Fruit fly (Drosophila melanogaster) whole organism, embryonic: ENCODE measurements around the gene CHES-1-like.

Experiments used
- Abd-B ChIP-seq: fragments of 200-800 bp; sonication (Bioruptor generic); optimal IDR thresholded peaks from 2 replicates; lab custom pipeline; 2018; ENCODE audit warnings: missing biosample characterization, mild to moderate bottlenecking, missing genetic modification characterization, moderate library complexity
- CG12104 ChIP-seq: fragments of 200-800 bp; sonication (Bioruptor generic); optimal IDR thresholded peaks from 3 replicates; lab custom pipeline; 2016; ENCODE audit warnings: missing biosample characterization, missing genetic modification characterization
- CG12155 ChIP-seq: fragments of 200-800 bp; sonication (Bioruptor generic); optimal IDR thresholded peaks from 3 replicates; lab custom pipeline; 2016; ENCODE audit warnings: missing biosample characterization, missing genetic modification characterization
- CG12236 ChIP-seq: fragments of 200-800 bp; sonication (Bioruptor generic); optimal IDR thresholded peaks from 2 replicates; lab custom pipeline; 2016; ENCODE audit warnings: missing biosample characterization, missing genetic modification characterization
- CG12744 ChIP-seq: fragments of 200-800 bp; sonication (Bioruptor generic); optimal IDR thresholded peaks from 2 replicates; lab custom pipeline; 2016; ENCODE audit warnings: missing biosample characterization, missing genetic modification characterization
- CG12942 ChIP-seq: fragments of 200-800 bp; sonication (Bioruptor generic); optimal IDR thresholded peaks from 3 replicates; lab custom pipeline; 2016; ENCODE audit warnings: missing biosample characterization, missing genetic modification characterization
- CG15269 ChIP-seq: fragments of 200-800 bp; sonication (Bioruptor generic); optimal IDR thresholded peaks from 2 replicates; lab custom pipeline; 2018; ENCODE audit warnings: missing biosample characterization, mild to moderate bottlenecking, missing genetic modification characterization, moderate library complexity
- CG15696 ChIP-seq: fragments of 200-800 bp; sonication (Bioruptor generic); optimal IDR thresholded peaks from 2 replicates; lab custom pipeline; 2019; ENCODE audit warnings: missing biosample characterization, mild to moderate bottlenecking, missing genetic modification characterization, moderate library complexity
- CG1647 ChIP-seq: fragments of 200-800 bp; sonication (Bioruptor generic); optimal IDR thresholded peaks from 3 replicates; lab custom pipeline; 2016; ENCODE audit warnings: missing biosample characterization, missing genetic modification characterization
- CG17186 ChIP-seq: fragments of 200-800 bp; sonication (Bioruptor generic); optimal IDR thresholded peaks from 3 replicates; lab custom pipeline; 2017; ENCODE audit warnings: missing biosample characterization, missing genetic modification reagents, missing genetic modification characterization
- CG17328 ChIP-seq: fragments of 200-800 bp; sonication (Bioruptor generic); IDR thresholded peaks from 2 replicates; pipeline ENCODE4 v1.3.6; 2022; ENCODE audit warnings: missing biosample characterization, missing genetic modification characterization
- CG2202 ChIP-seq: fragments of 200-800 bp; sonication (Bioruptor generic); optimal IDR thresholded peaks from 2 replicates; lab custom pipeline; 2018; ENCODE audit warnings: missing biosample characterization, mild to moderate bottlenecking, missing genetic modification characterization
- CG3065 ChIP-seq: fragments of 200-800 bp; sonication (Bioruptor generic); optimal IDR thresholded peaks from 2 replicates; lab custom pipeline; 2016; ENCODE audit warnings: missing biosample characterization, missing genetic modification characterization
- CG32772 ChIP-seq: fragments of 200-800 bp; sonication (Bioruptor generic); IDR thresholded peaks from 2 replicates; pipeline ENCODE4 v1.3.6; 2022; ENCODE audit warnings: missing biosample characterization, missing genetic modification characterization
- CG4360 ChIP-seq: fragments of 200-800 bp; sonication (Bioruptor generic); IDR thresholded peaks from 2 replicates; pipeline ENCODE4 v1.3.6; 2022; ENCODE audit warnings: missing biosample characterization, missing genetic modification characterization
- CG4424 ChIP-seq: fragments of 200-800 bp; sonication (Bioruptor generic); optimal IDR thresholded peaks from 3 replicates; lab custom pipeline; 2016; ENCODE audit warnings: missing biosample characterization, missing genetic modification characterization
- CG5180 ChIP-seq: fragments of 200-800 bp; sonication (Bioruptor generic); optimal IDR thresholded peaks from 3 replicates; lab custom pipeline; 2017; ENCODE audit warnings: missing biosample characterization, missing genetic modification characterization, mild to moderate bottlenecking, moderate library complexity, missing genetic modification reagents
- CG7745 ChIP-seq: fragments of 200-800 bp; sonication (Bioruptor generic); optimal IDR thresholded peaks from 2 replicates; lab custom pipeline; 2018; ENCODE audit warnings: missing biosample characterization, mild to moderate bottlenecking, missing genetic modification characterization, moderate library complexity
- CG7928 ChIP-seq: fragments of 200-800 bp; sonication (Bioruptor generic); optimal IDR thresholded peaks from 2 replicates; lab custom pipeline; 2017; ENCODE audit warnings: missing biosample characterization, mild to moderate bottlenecking, missing genetic modification characterization
- CG9876 ChIP-seq: fragments of 200-800 bp; sonication (Bioruptor generic); optimal IDR thresholded peaks from 2 replicates; lab custom pipeline; 2016; ENCODE audit warnings: missing biosample characterization, missing genetic modification characterization
- E2f1 ChIP-seq: fragments of 200-800 bp; sonication (Bioruptor generic); IDR thresholded peaks from 2 replicates; pipeline ENCODE4 v1.3.6; 2022; ENCODE audit warnings: missing biosample characterization, missing genetic modification characterization
- Hr51 ChIP-seq, 2 experiments: fragments of 200-800 bp; sonication (Bioruptor generic); optimal IDR thresholded peaks; 2 replicates in 1 of 2; 3 replicates in 1 of 2; lab custom pipeline; 2016 to 2018; ENCODE audit warnings: missing biosample characterization in 2 of 2, missing genetic modification characterization in 2 of 2, mild to moderate bottlenecking in 1 of 2, moderate library complexity in 1 of 2
- Jarid2 ChIP-seq: fragments of 200-800 bp; sonication (Bioruptor generic); optimal IDR thresholded peaks from 3 replicates; lab custom pipeline; 2017; ENCODE audit warnings: mild to moderate bottlenecking, missing biosample characterization, missing genetic modification reagents, missing genetic modification characterization
- MBD-R2 ChIP-seq: fragments of 200-800 bp; sonication (Bioruptor generic); IDR thresholded peaks from 2 replicates; pipeline ENCODE4 v1.3.6; 2022; ENCODE audit warnings: missing biosample characterization, missing genetic modification characterization
- Max ChIP-seq: fragments of 200-800 bp; sonication (Bioruptor generic); optimal IDR thresholded peaks from 2 replicates; lab custom pipeline; 2016; ENCODE audit warnings: missing biosample characterization, mild to moderate bottlenecking, missing genetic modification characterization
- NfI ChIP-seq: fragments of 200-800 bp; sonication (Bioruptor generic); optimal IDR thresholded peaks from 3 replicates; lab custom pipeline; 2018; ENCODE audit warnings: missing biosample characterization, mild to moderate bottlenecking, missing genetic modification characterization, moderate library complexity
- Sry-δ ChIP-seq: fragments of 200-800 bp; sonication (Bioruptor generic); optimal IDR thresholded peaks from 2 replicates; lab custom pipeline; 2016; ENCODE audit warnings: missing biosample characterization, missing genetic modification characterization
- Vsx1 ChIP-seq: fragments of 200-800 bp; sonication (Bioruptor generic); optimal IDR thresholded peaks from 2 replicates; lab custom pipeline; 2017; ENCODE audit warnings: missing biosample characterization, mild to moderate bottlenecking, missing genetic modification characterization, missing genetic modification reagents
- ara ChIP-seq: fragments of 200-800 bp; sonication (Bioruptor generic); IDR thresholded peaks from 2 replicates; pipeline ENCODE4 v1.3.6; 2022; ENCODE audit warnings: missing biosample characterization, missing genetic modification characterization
- bcd ChIP-seq: fragments of 200-800 bp; sonication (Bioruptor generic); optimal IDR thresholded peaks from 2 replicates; lab custom pipeline; 2017; ENCODE audit warnings: missing biosample characterization, mild to moderate bottlenecking, missing genetic modification characterization
- chn ChIP-seq: fragments of 200-800 bp; sonication (Bioruptor generic); optimal IDR thresholded peaks from 2 replicates; lab custom pipeline; 2016; ENCODE audit warnings: missing biosample characterization, missing genetic modification characterization
- ci ChIP-seq: fragments of 200-800 bp; sonication (Bioruptor generic); IDR thresholded peaks from 3 replicates; pipeline ENCODE4 v1.3.6; 2022; ENCODE audit warnings: missing biosample characterization, missing genetic modification characterization
- crp ChIP-seq, 2 experiments: fragments of 200-800 bp; sonication (Bioruptor generic); optimal IDR thresholded peaks; 2 replicates in 1 of 2; 3 replicates in 1 of 2; lab custom pipeline; 2017; ENCODE audit warnings: missing biosample characterization in 2 of 2, missing genetic modification characterization in 2 of 2, mild to moderate bottlenecking in 1 of 2, moderate library complexity in 1 of 2
- disco-r ChIP-seq: fragments of 200-800 bp; sonication (Bioruptor generic); optimal IDR thresholded peaks from 2 replicates; lab custom pipeline; 2016; ENCODE audit warnings: missing biosample characterization, missing genetic modification characterization
- dmrt99B ChIP-seq: fragments of 200-800 bp; sonication (Bioruptor generic); optimal IDR thresholded peaks from 2 replicates; lab custom pipeline; 2018; ENCODE audit warnings: missing biosample characterization, mild to moderate bottlenecking, missing genetic modification characterization, moderate library complexity
- eyg ChIP-seq: fragments of 200-800 bp; sonication (Bioruptor generic); optimal IDR thresholded peaks from 3 replicates; lab custom pipeline; 2016; ENCODE audit warnings: missing biosample characterization, missing genetic modification characterization
- fd3F ChIP-seq: fragments of 200-800 bp; sonication (Bioruptor generic); optimal IDR thresholded peaks from 2 replicates; lab custom pipeline; 2018; ENCODE audit warnings: missing biosample characterization, mild to moderate bottlenecking, missing genetic modification characterization, moderate library complexity
- gsb ChIP-seq: fragments of 200-800 bp; sonication (Bioruptor generic); IDR thresholded peaks from 2 replicates; pipeline ENCODE4 v1.3.6; 2022; ENCODE audit warnings: missing biosample characterization, missing genetic modification characterization
- knrl ChIP-seq: fragments of 200-800 bp; sonication (Bioruptor generic); IDR thresholded peaks from 3 replicates; pipeline ENCODE4 v1.3.6; 2022; ENCODE audit warnings: missing biosample characterization, missing genetic modification characterization; ENCODE audit not compliant: partially characterized antibody
- lbe ChIP-seq: fragments of 200-800 bp; sonication (Bioruptor generic); optimal IDR thresholded peaks from 2 replicates; lab custom pipeline; 2016; ENCODE audit warnings: missing biosample characterization, mild to moderate bottlenecking, missing genetic modification characterization
- lmd ChIP-seq: fragments of 200-800 bp; sonication (Bioruptor generic); IDR thresholded peaks from 2 replicates; pipeline ENCODE4 v1.3.6; 2022; ENCODE audit warnings: missing biosample characterization, missing genetic modification characterization
- lola ChIP-seq, 3 experiments: fragments of >200 bp in 2 of 3; fragments of 200-800 bp in 1 of 3; sonication (Bioruptor generic) in 1 of 3; optimal IDR thresholded peaks; 2 replicates each; lab custom pipeline; 2017 to 2019; ENCODE audit warnings: missing biosample characterization in 3 of 3, missing genetic modification characterization in 3 of 3, mild to moderate bottlenecking in 1 of 3, moderate library complexity in 1 of 3
- nau ChIP-seq: fragments of 200-800 bp; sonication (Bioruptor generic); optimal IDR thresholded peaks from 3 replicates; lab custom pipeline; 2017; ENCODE audit warnings: missing biosample characterization, mild to moderate bottlenecking, missing genetic modification characterization, missing genetic modification reagents
- pho ChIP-seq: fragments of 200-800 bp; sonication (Bioruptor generic); optimal IDR thresholded peaks from 2 replicates; lab custom pipeline; 2016; ENCODE audit warnings: missing biosample characterization, missing genetic modification characterization
- sens ChIP-seq: fragments of 200-800 bp; sonication (Bioruptor generic); peaks from one replicate; lab custom pipeline; 2016; ENCODE audit warnings: missing biosample characterization, missing genetic modification characterization
- so ChIP-seq: fragments of 200-800 bp; sonication (Bioruptor generic); IDR thresholded peaks from 3 replicates; pipeline ENCODE4 v1.3.6; 2022; ENCODE audit warnings: missing biosample characterization, missing genetic modification characterization
- sob ChIP-seq: fragments of 200-800 bp; sonication (Bioruptor generic); IDR thresholded peaks from 2 replicates; pipeline ENCODE4 v1.3.6; 2022; ENCODE audit warnings: missing biosample characterization, missing genetic modification characterization
- tna ChIP-seq: fragments of 200-800 bp; sonication (Bioruptor generic); IDR thresholded peaks from 2 replicates; pipeline ENCODE4 v1.3.6; 2022; ENCODE audit warnings: missing biosample characterization, missing genetic modification characterization; ENCODE audit not compliant: partially characterized antibody
- usp ChIP-seq: fragments of >200 bp; optimal IDR thresholded peaks from 2 replicates; lab custom pipeline; 2017; ENCODE audit warnings: missing biosample characterization, missing genetic modification characterization
- vfl ChIP-seq: fragments of 200-800 bp; sonication (Bioruptor generic); optimal IDR thresholded peaks from 2 replicates; lab custom pipeline; 2016; ENCODE audit warnings: missing biosample characterization, missing genetic modification characterization
- z ChIP-seq: fragments of 200-800 bp; sonication (Bioruptor generic); IDR thresholded peaks from 3 replicates; pipeline ENCODE4 v1.3.6; 2022; ENCODE audit warnings: missing biosample characterization, missing genetic modification characterization

CHES-1-like gene

DNA sequence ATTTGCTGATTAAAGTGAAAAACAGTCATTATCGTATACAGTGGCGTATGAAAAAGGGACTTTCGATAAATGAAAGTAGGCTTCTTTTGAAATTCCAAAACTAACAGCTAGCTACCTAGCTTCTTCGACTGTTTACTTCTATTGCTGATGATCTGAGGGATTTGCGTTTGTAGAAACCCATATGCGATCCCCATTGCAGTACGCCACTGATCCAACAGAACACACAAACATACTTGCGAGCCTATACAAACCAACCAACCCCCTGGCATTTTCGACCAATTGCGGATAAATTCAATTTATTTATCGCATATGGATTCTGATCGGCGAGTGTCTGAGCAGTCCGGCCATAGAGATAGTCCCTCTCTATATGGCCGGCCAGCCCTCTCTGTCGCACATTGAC lies 57.5 kb downstream of the CHES-1-like start (continued):
- TF ChIP-seq CG1647 (GFP tag; lab: Kevin White, UChicago) = no peak
- TF ChIP-seq sens (GFP tag; lab: Kevin White, UChicago) = peak; percentile 86
- TF ChIP-seq ara (GFP tag; lab: Robert Waterston, UW) = peak; percentile 68; the same call in 1 of the 2 replicates
- TF ChIP-seq CG15696 (tag; lab: Kevin White, UChicago) = peak; percentile 45
- peak; percentile 30 for TF ChIP-seq eyg (GFP tag; lab: Kevin White, UChicago)
- no peak for TF ChIP-seq CG12744 (GFP tag; lab: Kevin White, UChicago)
- TF ChIP-seq fd3F (GFP tag; lab: Kevin White, UChicago) = peak; percentile 63
- TF ChIP-seq MBD-R2 (GFP tag; lab: Robert Waterston, UW) = no peak; the same call in 1 of the 2 replicates
- peak; percentile 87 for TF ChIP-seq ci (GFP tag; lab: Robert Waterston, UW)
- TF ChIP-seq Jarid2 = no peak
- peak; percentile 21 for TF ChIP-seq CG5180
- peak in 1 of 3 experiments; percentile 56 for TF ChIP-seq lola (GFP tag; optimal IDR thresholded peaks at IDR 0.05; lab: Kevin White, UChicago)
- TF ChIP-seq CG12155 = peak; percentile 59
- TF ChIP-seq CG17186 = no peak
- no peak for TF ChIP-seq Vsx1
- TF ChIP-seq CG4360 = peak; percentile 55
- peak; percentile 32 for TF ChIP-seq CG12236
- TF ChIP-seq crp (GFP tag; optimal IDR thresholded peaks at IDR 0.05; lab: Kevin White, UChicago) = no peak
- TF ChIP-seq Max (GFP tag; lab: Kevin White, UChicago) = peak; percentile 17
- peak; percentile 58 for TF ChIP-seq CG12942 (GFP tag; lab: Kevin White, UChicago)
- peak; percentile 77 for TF ChIP-seq CG17328 (GFP tag; lab: Robert Waterston, UW)
- no peak for TF ChIP-seq disco-r (GFP tag; lab: Kevin White, UChicago)
- TF ChIP-seq Sry-δ = peak; percentile 24
- peak in 1 of 2 experiments; percentile 72 for TF ChIP-seq Hr51 (GFP tag; optimal IDR thresholded peaks at IDR 0.05; lab: Kevin White, UChicago)
- peak; percentile 81 for TF ChIP-seq sob
- no peak for TF ChIP-seq z
- TF ChIP-seq so (GFP tag; lab: Robert Waterston, UW) = peak; percentile 63; the same call in 1 of the 3 replicates
- TF ChIP-seq CG12104 (GFP tag; lab: Kevin White, UChicago) = no peak
- no peak for TF ChIP-seq CG7745 (tag; lab: Kevin White, UChicago)
- peak; percentile 61 for TF ChIP-seq CG4424 (GFP tag; lab: Kevin White, UChicago)
- TF ChIP-seq CG9876 (GFP tag; lab: Kevin White, UChicago) = peak; percentile 19
- TF ChIP-seq gsb (GFP tag; lab: Robert Waterston, UW) = peak; percentile 61
- peak; percentile 7 for TF ChIP-seq Abd-B (GFP tag; lab: Kevin White, UChicago)
- TF ChIP-seq E2f1 (GFP tag; lab: Robert Waterston, UW) = peak; percentile 66
- peak; percentile 43 for TF ChIP-seq chn (GFP tag; lab: Kevin White, UChicago)
- no peak for TF ChIP-seq knrl (GFP tag; lab: Robert Waterston, UW)
- peak; percentile 25 for TF ChIP-seq CG7928
- TF ChIP-seq CG32772 = peak; percentile 55; the same call in 1 of the 2 replicates
- peak; percentile 68 for TF ChIP-seq NfI
- peak; percentile 77 for TF ChIP-seq CG15269 (tag; lab: Kevin White, UChicago)
- peak; percentile 77 for TF ChIP-seq lmd (GFP tag; lab: Robert Waterston, UW)
- TF ChIP-seq vfl (GFP tag; lab: Kevin White, UChicago) = no peak
- TF ChIP-seq nau (GFP tag; lab: Kevin White, UChicago) = peak; percentile 52
- no peak for TF ChIP-seq CG3065
- peak; percentile 69 for TF ChIP-seq dmrt99B
- TF ChIP-seq usp (GFP tag; lab: Kevin White, UChicago) = no peak
- TF ChIP-seq CG2202 (tag; lab: Kevin White, UChicago) = peak; percentile 18
- TF ChIP-seq pho (GFP tag; lab: Kevin White, UChicago) = peak; percentile 26
- TF ChIP-seq lbe = peak; percentile 42
- peak; percentile 51 for TF ChIP-seq bcd
- no peak for TF ChIP-seq tna
